Worm (Caenorhabditis elegans): ENCODE data around the gene K08D8.12.

DNA sequence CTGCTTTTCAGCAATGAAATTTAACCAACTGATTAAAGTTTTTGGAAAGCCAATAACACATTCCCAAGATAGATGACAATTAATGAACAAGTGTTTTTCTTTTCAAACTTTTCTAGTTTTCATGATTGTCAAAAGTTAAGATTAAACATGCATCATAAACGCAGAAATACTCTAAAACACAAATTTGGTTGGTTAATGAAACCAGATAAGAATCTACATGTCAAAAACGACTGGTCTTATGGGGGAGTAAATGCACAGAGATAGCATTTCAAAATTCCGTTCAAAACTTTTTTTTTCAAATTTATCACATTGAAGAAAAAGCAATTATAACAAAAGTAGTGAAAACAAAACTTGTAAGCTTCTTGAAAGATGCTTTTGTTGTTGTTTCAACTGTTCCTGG, 10.4 kb downstream of the K08D8.12 start:
- no peak for TF ChIP-seq nhr-28 (tag; optimal IDR thresholded peaks at IDR 0.05)
- no peak for TF ChIP-seq pha-4 (tag; optimal IDR thresholded peaks at IDR 0.05)
- no peak for TF ChIP-seq pqm-1 (tag; optimal IDR thresholded peaks at IDR 0.05)
- TF ChIP-seq unc-39 (tag; optimal IDR thresholded peaks at IDR 0.05), result no peak
- TF ChIP-seq nfya-1 (tag; optimal IDR thresholded peaks at IDR 0.05; ENCODE audit: insufficient read depth), result no peak
